Worm (Caenorhabditis elegans) whole organism, late embryonic: ENCODE measurements around the gene F38A1.6.

Experiments used
- F13H6.1 ChIP-seq: sonication (generic microtip); optimal IDR thresholded peaks from 2 replicates; lab custom pipeline; 2016; ENCODE audit warnings: missing genetic modification characterization, missing compliant biosample characterization
- K02D7.2 ChIP-seq: sonication (generic microtip); optimal IDR thresholded peaks from 2 replicates; lab custom pipeline; 2017; ENCODE audit warnings: mild to moderate bottlenecking, missing genetic modification characterization, missing compliant biosample characterization
- K09A11.1 ChIP-seq: sonication (generic microtip); optimal IDR thresholded peaks from 2 replicates; lab custom pipeline; 2017; ENCODE audit warnings: antibody characterized with exemption, mild to moderate bottlenecking, missing genetic modification characterization, missing compliant biosample characterization; ENCODE audit not compliant: insufficient read depth
- T23F11.4 ChIP-seq: fragments of 200-800 bp; sonication (Bioruptor generic); optimal IDR thresholded peaks from 2 replicates; lab custom pipeline; 2018; ENCODE audit warnings: mild to moderate bottlenecking, missing genetic modification characterization, missing compliant biosample characterization
- Y22D7AL.16 ChIP-seq: sonication (generic microtip); optimal IDR thresholded peaks from 2 replicates; lab custom pipeline; 2016; ENCODE audit warnings: missing genetic modification characterization, missing compliant biosample characterization
- ahr-1 ChIP-seq: sonication (generic microtip); optimal IDR thresholded peaks from 2 replicates; lab custom pipeline; 2016; ENCODE audit warnings: missing genetic modification characterization, missing compliant biosample characterization
- ceh-14 ChIP-seq: sonication (generic microtip); optimal IDR thresholded peaks from 2 replicates; lab custom pipeline; 2016; ENCODE audit warnings: missing genotype, missing genetic modification characterization, missing compliant biosample characterization
- ceh-18 ChIP-seq: sonication (generic microtip); optimal IDR thresholded peaks from 2 replicates; lab custom pipeline; 2016; ENCODE audit warnings: missing genetic modification characterization, missing compliant biosample characterization
- ceh-19 ChIP-seq: fragments of 200-800 bp; sonication (Bioruptor generic); optimal IDR thresholded peaks from 2 replicates; lab custom pipeline; 2018; ENCODE audit warnings: mild to moderate bottlenecking, missing genetic modification characterization, missing compliant biosample characterization
- ceh-22 ChIP-seq: sonication (generic microtip); optimal IDR thresholded peaks from 2 replicates; lab custom pipeline; 2017; ENCODE audit warnings: missing biosample characterization, missing genetic modification characterization
- ceh-24 ChIP-seq: sonication (generic microtip); optimal IDR thresholded peaks from 2 replicates; lab custom pipeline; 2016; ENCODE audit warnings: mild to moderate bottlenecking, missing genetic modification characterization, missing compliant biosample characterization
- ceh-31 ChIP-seq: sonication (generic microtip); optimal IDR thresholded peaks from 2 replicates; lab custom pipeline; 2016; ENCODE audit warnings: missing genetic modification characterization, missing compliant biosample characterization
- ceh-34 ChIP-seq: sonication (generic microtip); optimal IDR thresholded peaks from 2 replicates; lab custom pipeline; 2016; ENCODE audit warnings: mild to moderate bottlenecking, missing genetic modification characterization, missing compliant biosample characterization
- ceh-48 ChIP-seq: sonication (generic microtip); optimal IDR thresholded peaks from 2 replicates; lab custom pipeline; 2016; ENCODE audit warnings: missing genetic modification characterization, inconsistent platforms, missing compliant biosample characterization
- che-1 ChIP-seq: sonication (generic microtip); optimal IDR thresholded peaks from 2 replicates; lab custom pipeline; 2016; ENCODE audit warnings: mild to moderate bottlenecking, missing genetic modification characterization, missing compliant biosample characterization
- dve-1 ChIP-seq: sonication (generic microtip); optimal IDR thresholded peaks from 2 replicates; lab custom pipeline; 2017; ENCODE audit warnings: antibody characterized with exemption, mild to moderate bottlenecking, missing genetic modification characterization, missing compliant biosample characterization
- elt-4 ChIP-seq: sonication (generic microtip); optimal IDR thresholded peaks from 2 replicates; lab custom pipeline; 2016; ENCODE audit warnings: missing genetic modification characterization, missing compliant biosample characterization
- ets-4 ChIP-seq: sonication (generic microtip); optimal IDR thresholded peaks from 2 replicates; lab custom pipeline; 2016; ENCODE audit warnings: missing genetic modification characterization, missing compliant biosample characterization
- eyg-1 ChIP-seq: sonication (generic microtip); optimal IDR thresholded peaks from 2 replicates; lab custom pipeline; 2016; ENCODE audit warnings: missing genotype, missing genetic modification characterization, missing compliant biosample characterization
- fax-1 ChIP-seq: sonication (generic microtip); optimal IDR thresholded peaks from 2 replicates; lab custom pipeline; 2016; ENCODE audit warnings: missing genotype, missing genetic modification characterization, missing compliant biosample characterization
- hlh-15 ChIP-seq: sonication (generic microtip); optimal IDR thresholded peaks from 2 replicates; lab custom pipeline; 2016; ENCODE audit warnings: missing genetic modification characterization, missing compliant biosample characterization
- hlh-30 ChIP-seq: sonication (generic microtip); optimal IDR thresholded peaks from 2 replicates; lab custom pipeline; 2017; ENCODE audit warnings: antibody characterized with exemption, missing genetic modification characterization, missing compliant biosample characterization; ENCODE audit not compliant: insufficient read depth
- hlh-6 ChIP-seq: sonication (generic microtip); optimal IDR thresholded peaks from 2 replicates; lab custom pipeline; 2016; ENCODE audit warnings: missing genotype, missing genetic modification characterization, missing compliant biosample characterization
- hlh-8 ChIP-seq: sonication (generic microtip); optimal IDR thresholded peaks from 2 replicates; lab custom pipeline; 2016; ENCODE audit warnings: missing genotype, missing genetic modification characterization, missing compliant biosample characterization
- lim-6 ChIP-seq: sonication (generic microtip); optimal IDR thresholded peaks from 2 replicates; lab custom pipeline; 2016; ENCODE audit warnings: missing genetic modification characterization, missing compliant biosample characterization
- lin-11 ChIP-seq: fragments of 200-800 bp; sonication (Bioruptor generic); optimal IDR thresholded peaks from 2 replicates; lab custom pipeline; 2018; ENCODE audit warnings: mild to moderate bottlenecking, missing genetic modification characterization, missing compliant biosample characterization
- madf-2 ChIP-seq: sonication (generic microtip); optimal IDR thresholded peaks from 2 replicates; lab custom pipeline; 2017; ENCODE audit warnings: missing genetic modification characterization, missing compliant biosample characterization
- mec-3 ChIP-seq: sonication (generic microtip); optimal IDR thresholded peaks from 2 replicates; lab custom pipeline; 2016; ENCODE audit warnings: borderline replicate concordance, missing genetic modification characterization, missing compliant biosample characterization
- nhr-11 ChIP-seq: fragments of 150-350 bp; optimal IDR thresholded peaks from 2 replicates; lab custom pipeline; 2014; ENCODE audit warnings: missing biosample characterization, missing genetic modification characterization
- nhr-232 ChIP-seq: sonication (generic microtip); optimal IDR thresholded peaks from 2 replicates; lab custom pipeline; 2016; ENCODE audit warnings: missing genetic modification characterization, missing compliant biosample characterization
- npax-4 ChIP-seq: sonication (generic microtip); optimal IDR thresholded peaks from 2 replicates; lab custom pipeline; 2016; ENCODE audit warnings: missing genetic modification characterization, missing compliant biosample characterization
- pax-1 ChIP-seq: fragments of 150-350 bp; optimal IDR thresholded peaks from 2 replicates; lab custom pipeline; 2014; ENCODE audit warnings: missing biosample characterization, missing genetic modification characterization
- pha-2 ChIP-seq: sonication (generic microtip); optimal IDR thresholded peaks from 2 replicates; lab custom pipeline; 2017; ENCODE audit warnings: mild to moderate bottlenecking, missing genetic modification characterization, missing compliant biosample characterization
- pha-4 ChIP-seq: fragments of 150-350 bp; optimal IDR thresholded peaks from 2 replicates; lab custom pipeline; 2018; ENCODE audit warnings: missing biosample characterization, missing genetic modification reagents, missing genetic modification characterization
- pros-1 ChIP-seq: fragments of 150-350 bp; optimal IDR thresholded peaks from 2 replicates; lab custom pipeline; 2014; ENCODE audit warnings: missing biosample characterization, missing genetic modification reagents, missing genetic modification characterization
- ref-2 ChIP-seq: sonication (generic microtip); optimal IDR thresholded peaks from 2 replicates; lab custom pipeline; 2016; ENCODE audit warnings: missing genetic modification characterization, missing compliant biosample characterization
- rnt-1 ChIP-seq: sonication (generic microtip); optimal IDR thresholded peaks from 2 replicates; lab custom pipeline; 2016; ENCODE audit warnings: missing genetic modification characterization, missing compliant biosample characterization
- sdc-2 ChIP-seq: sonication (generic microtip); optimal IDR thresholded peaks from 2 replicates; lab custom pipeline; 2016; ENCODE audit warnings: missing genotype, missing genetic modification characterization, missing compliant biosample characterization
- sox-4 ChIP-seq: sonication (generic microtip); optimal IDR thresholded peaks from 2 replicates; lab custom pipeline; 2017; ENCODE audit warnings: mild to moderate bottlenecking, missing genetic modification characterization, inconsistent platforms, missing compliant biosample characterization
- syd-9 ChIP-seq: sonication (generic microtip); optimal IDR thresholded peaks from 2 replicates; lab custom pipeline; 2016; ENCODE audit warnings: mild to moderate bottlenecking, missing genetic modification characterization, moderate library complexity, missing compliant biosample characterization
- tbx-2 ChIP-seq: sonication (generic microtip); optimal IDR thresholded peaks from 2 replicates; lab custom pipeline; 2016; ENCODE audit warnings: missing genetic modification characterization, missing compliant biosample characterization
- tbx-7 ChIP-seq: sonication (generic microtip); optimal IDR thresholded peaks from 2 replicates; lab custom pipeline; 2016; ENCODE audit warnings: missing genotype, missing genetic modification characterization, missing compliant biosample characterization
- ttx-3 ChIP-seq: sonication (generic microtip); optimal IDR thresholded peaks from 2 replicates; lab custom pipeline; 2016; ENCODE audit warnings: missing genetic modification reagents, missing genetic modification characterization, missing compliant biosample characterization
- unc-42 ChIP-seq: sonication (generic microtip); optimal IDR thresholded peaks from 2 replicates; lab custom pipeline; 2016; ENCODE audit warnings: missing genotype, missing genetic modification characterization, missing compliant biosample characterization
- unc-86 ChIP-seq: sonication (generic microtip); optimal IDR thresholded peaks from 2 replicates; lab custom pipeline; 2016; ENCODE audit warnings: missing genetic modification characterization, missing compliant biosample characterization
- ztf-16 ChIP-seq: sonication (generic microtip); optimal IDR thresholded peaks from 2 replicates; lab custom pipeline; 2017; ENCODE audit warnings: missing genetic modification characterization, missing compliant biosample characterization

The F38A1.6 gene

DNA sequence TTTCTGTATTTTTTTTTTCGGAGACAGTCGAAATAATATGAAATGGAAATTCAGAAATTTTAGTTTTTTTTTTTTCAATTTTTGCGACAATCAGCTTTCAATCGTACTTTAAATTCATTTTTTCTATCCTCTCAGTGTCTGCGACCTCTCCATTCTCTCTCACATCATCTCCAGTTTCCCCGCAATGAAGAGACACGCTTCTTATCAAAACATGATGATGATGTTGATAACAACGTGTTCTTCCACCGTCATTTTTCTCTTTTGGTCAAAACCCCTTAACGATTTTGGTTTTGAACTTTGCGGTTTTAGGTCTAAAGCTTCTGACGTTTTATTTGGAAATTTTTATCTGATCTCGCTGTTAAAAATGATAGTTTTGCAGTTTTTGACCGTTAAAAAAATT is 42.3 kb upstream of the F38A1.6 start:
- TF ChIP-seq hlh-8 (tag; lab: Kevin White, UChicago) (no peak), unc-86 (tag; lab: Kevin White, UChicago) (no peak), tbx-7 (tag; lab: Kevin White, UChicago) (no peak), npax-4 (tag; lab: Kevin White, UChicago) (no peak), dve-1 (tag; lab: Kevin White, UChicago) (no peak)

DNA sequence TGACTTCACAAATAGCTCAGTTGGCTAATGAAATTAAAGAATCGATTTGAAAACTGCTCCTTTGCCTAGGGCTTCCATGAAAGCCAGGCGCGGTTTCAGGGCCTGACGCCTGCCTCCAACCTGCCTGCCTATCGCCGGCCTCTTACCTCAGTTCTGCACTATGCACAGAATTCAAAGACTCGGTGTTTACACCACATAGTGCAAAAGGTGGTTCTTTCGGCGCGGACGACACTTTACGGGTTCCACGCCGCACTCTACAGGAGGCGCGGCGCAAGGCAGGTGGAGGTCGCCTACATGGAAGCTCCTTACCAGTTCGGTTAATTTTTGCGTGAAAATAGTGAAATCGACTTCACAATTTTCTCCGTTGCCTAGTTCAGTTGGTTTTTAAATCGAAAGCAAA is 41.8 kb upstream of the F38A1.6 start:
- TF ChIP-seq hlh-6 (tag; lab: Kevin White, UChicago) (no peak), pha-2 (tag; lab: Kevin White, UChicago) (no peak), ceh-24 (no peak), ceh-48 (tag; lab: Kevin White, UChicago) (no peak), T23F11.4 (no peak), unc-42 (tag; lab: Kevin White, UChicago) (no peak), F13H6.1 (tag; lab: Kevin White, UChicago) (no peak), che-1 (tag; lab: Kevin White, UChicago) (no peak), lin-11 (tag; lab: Kevin White, UChicago) (no peak), pha-4 (tag; lab: Kevin White, UChicago) (no peak), syd-9 (tag; lab: Kevin White, UChicago) (no peak), npax-4 (tag; lab: Kevin White, UChicago) (no peak), elt-4 (no peak), lim-6 (tag; lab: Kevin White, UChicago) (no peak), ref-2 (no peak), ceh-22 (tag; lab: Kevin White, UChicago) (no peak), nhr-11 (no peak)

DNA sequence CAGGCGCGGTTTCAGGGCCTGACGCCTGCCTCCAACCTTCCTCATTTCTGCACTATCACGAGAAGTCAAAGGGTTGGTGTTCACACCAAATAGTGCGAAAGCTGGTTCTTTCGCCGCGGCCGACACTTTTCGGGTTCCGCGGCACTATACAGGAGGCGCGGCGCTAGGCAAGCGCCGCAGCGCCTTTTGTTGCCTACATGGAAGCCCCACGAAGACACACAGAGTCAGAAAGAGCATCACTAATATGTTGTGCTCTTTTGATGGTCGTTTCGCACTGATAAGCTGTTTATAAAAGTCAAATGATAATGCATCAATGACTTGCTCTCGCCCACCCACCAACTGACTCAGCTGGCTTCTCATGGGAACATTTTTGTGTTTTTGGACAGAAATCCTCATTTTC is 39.8 kb upstream of the F38A1.6 start:
- TF ChIP-seq ceh-34 (tag; lab: Kevin White, UChicago) (no peak), npax-4 (tag; lab: Kevin White, UChicago) (no peak), eyg-1 (tag; lab: Kevin White, UChicago) (no peak), unc-42 (tag; lab: Kevin White, UChicago) (no peak), pha-4 (tag; lab: Kevin White, UChicago) (no peak), hlh-8 (tag; lab: Kevin White, UChicago) (no peak)

DNA sequence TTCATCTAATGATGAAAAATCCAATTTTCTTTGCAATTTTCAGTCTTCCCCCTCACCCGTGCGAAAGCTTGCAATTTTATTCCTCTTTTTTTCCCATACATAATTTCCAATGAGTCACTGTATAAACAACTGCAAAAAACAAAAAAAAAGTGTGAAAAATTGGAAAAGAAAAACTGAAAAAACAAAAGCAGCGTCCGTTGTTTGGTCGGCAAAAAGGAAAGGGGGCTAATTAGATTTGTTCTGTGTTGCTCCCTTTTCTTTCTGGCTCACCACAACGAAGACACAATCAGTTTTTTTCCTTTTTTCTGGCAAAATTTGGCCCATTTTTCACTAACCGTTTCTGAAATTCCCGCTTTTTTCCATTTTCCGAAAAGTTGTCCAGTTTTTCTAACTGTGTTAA is 39.3 kb upstream of the F38A1.6 start:
- TF ChIP-seq ahr-1 (tag; lab: Kevin White, UChicago) = no peak
- no peak for TF ChIP-seq Y22D7AL.16 (tag; lab: Kevin White, UChicago)
- TF ChIP-seq unc-42 (tag; lab: Kevin White, UChicago) = peak; percentile 89
- no peak for TF ChIP-seq ceh-19 (GFP tag; lab: Kevin White, UChicago)
- TF ChIP-seq hlh-15 (tag; lab: Kevin White, UChicago) = no peak
- TF ChIP-seq fax-1 (tag; lab: Kevin White, UChicago) = no peak
- TF ChIP-seq lim-6 (tag; lab: Kevin White, UChicago) = no peak

DNA sequence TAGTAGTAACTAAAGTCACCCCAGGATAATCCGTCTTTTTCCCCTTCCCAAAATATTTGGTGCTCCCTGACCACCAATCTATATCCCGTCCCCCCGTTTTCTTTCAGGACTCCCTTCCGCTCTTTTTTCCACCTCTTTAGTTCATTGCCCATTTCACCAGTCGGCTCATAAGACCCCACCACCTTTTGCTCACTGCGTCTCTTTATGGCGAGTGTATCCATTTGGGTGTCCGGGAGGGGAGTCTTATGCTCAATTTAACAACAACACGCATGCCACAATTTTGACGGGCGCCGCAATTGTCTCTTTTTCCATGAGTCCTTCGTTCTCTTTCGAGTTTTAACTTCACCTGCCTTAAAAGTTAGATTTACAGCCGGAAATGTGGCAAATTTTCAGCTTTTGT is 38.5 kb upstream of the F38A1.6 start:
- no peak for TF ChIP-seq pros-1 (tag; lab: Kevin White, UChicago)
- no peak for TF ChIP-seq ets-4 (tag; lab: Kevin White, UChicago)
- TF ChIP-seq tbx-2 (tag; lab: Kevin White, UChicago) = peak; percentile 54
- TF ChIP-seq ztf-16 (tag; lab: Kevin White, UChicago) = no peak
- no peak for TF ChIP-seq ceh-19 (GFP tag; lab: Kevin White, UChicago)
- TF ChIP-seq ceh-18 (tag; lab: Kevin White, UChicago) = peak; percentile 28
- no peak for TF ChIP-seq sdc-2
- no peak for TF ChIP-seq rnt-1 (tag; lab: Kevin White, UChicago)
- peak; percentile 82 for TF ChIP-seq ceh-31 (tag; lab: Kevin White, UChicago)
- no peak for TF ChIP-seq sox-4 (tag; lab: Kevin White, UChicago)
- TF ChIP-seq madf-2 (tag; lab: Kevin White, UChicago) = no peak
- peak; percentile 21 for TF ChIP-seq ceh-14 (tag; lab: Kevin White, UChicago)
- peak; percentile 34 for TF ChIP-seq hlh-30 (tag; lab: Kevin White, UChicago)
- no peak for TF ChIP-seq nhr-232 (tag; lab: Kevin White, UChicago)
- peak; percentile 48 for TF ChIP-seq unc-42 (tag; lab: Kevin White, UChicago)
- TF ChIP-seq ttx-3 (tag; lab: Kevin White, UChicago) = no peak
- no peak for TF ChIP-seq mec-3 (tag; lab: Kevin White, UChicago)
- no peak for TF ChIP-seq ref-2
- no peak for TF ChIP-seq che-1 (tag; lab: Kevin White, UChicago)
- no peak for TF ChIP-seq hlh-15 (tag; lab: Kevin White, UChicago)
- no peak for TF ChIP-seq pax-1 (tag; lab: Kevin White, UChicago)
- no peak for TF ChIP-seq K09A11.1
- no peak for TF ChIP-seq ceh-48 (tag; lab: Kevin White, UChicago)
- TF ChIP-seq K02D7.2 = no peak
